Worm (Caenorhabditis elegans): ENCODE results near the gene glt-5.

DNA sequence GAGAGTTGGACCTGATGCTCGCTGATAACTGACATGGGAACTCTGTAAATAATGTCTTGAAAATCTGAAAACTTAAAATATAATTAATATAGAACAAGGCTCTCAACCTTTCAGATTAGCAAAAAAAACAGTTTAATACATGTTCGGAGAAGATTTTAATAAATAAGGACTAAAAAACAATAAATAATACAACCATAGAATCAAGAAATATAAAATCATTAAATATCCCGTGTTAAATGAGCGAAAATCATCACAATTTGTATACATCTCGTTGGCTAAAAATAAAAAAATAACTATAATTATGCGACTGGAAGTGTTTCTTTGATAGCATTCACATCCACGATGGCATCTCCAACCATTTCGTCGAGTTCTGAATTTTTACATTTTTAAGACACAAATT is 3.9 kb downstream of the glt-5 start, which contains the start of gene Y53C12A.10:
- TF ChIP-seq W03F9.2 (tag; optimal IDR thresholded peaks at IDR 0.05) (no peak), him-1 (tag; optimal IDR thresholded peaks at IDR 0.05) (no peak), dao-5 (tag; optimal IDR thresholded peaks at IDR 0.05) (no peak)

Measured in whole organism, L4/young adult.